Fruit fly (Drosophila melanogaster) whole organism, embryonic: ENCODE measurements around the gene Rbfox1.
A peak's percentile ranks its signal among the peaks of the same experiment; 100 is the strongest.

Source experiments
- CG10431 ChIP-seq: fragments of 200-800 bp; sonication (Bioruptor generic); optimal IDR thresholded peaks from 3 replicates; lab custom pipeline; 2018; ENCODE audit warnings: missing biosample characterization, mild to moderate bottlenecking, missing genetic modification characterization
- CG10543 ChIP-seq: fragments of 200-800 bp; sonication (Bioruptor generic); optimal IDR thresholded peaks from 3 replicates; lab custom pipeline; 2017; ENCODE audit warnings: missing biosample characterization, mild to moderate bottlenecking, missing genetic modification characterization, moderate library complexity
- CG11504 ChIP-seq: fragments of 200-800 bp; sonication (Bioruptor generic); optimal IDR thresholded peaks from 3 replicates; lab custom pipeline; 2019; ENCODE audit warnings: missing biosample characterization, mild to moderate bottlenecking, missing genetic modification characterization, moderate library complexity
- CG12236 ChIP-seq: fragments of 200-800 bp; sonication (Bioruptor generic); optimal IDR thresholded peaks from 2 replicates; lab custom pipeline; 2016; ENCODE audit warnings: missing biosample characterization, missing genetic modification characterization
- CG14710 ChIP-seq: fragments of 200-800 bp; sonication (Bioruptor generic); optimal IDR thresholded peaks from 3 replicates; lab custom pipeline; 2019; ENCODE audit warnings: missing biosample characterization, mild to moderate bottlenecking, missing genetic modification characterization, moderate library complexity
- CG1603 ChIP-seq: fragments of 200-800 bp; sonication (Bioruptor generic); optimal IDR thresholded peaks from 2 replicates; lab custom pipeline; 2019; ENCODE audit warnings: missing biosample characterization, mild to moderate bottlenecking, missing genetic modification characterization, moderate library complexity
- CG17361 ChIP-seq: fragments of 200-800 bp; sonication (Bioruptor generic); IDR thresholded peaks from 3 replicates; pipeline ENCODE4 v1.3.6; 2022; ENCODE audit warnings: missing biosample characterization, missing genetic modification characterization
- CG17912 ChIP-seq: fragments of 200-800 bp; sonication (Bioruptor generic); optimal IDR thresholded peaks from 2 replicates; lab custom pipeline; 2018; ENCODE audit warnings: missing biosample characterization, mild to moderate bottlenecking, missing genetic modification characterization
- CG2202 ChIP-seq: fragments of 200-800 bp; sonication (Bioruptor generic); optimal IDR thresholded peaks from 2 replicates; lab custom pipeline; 2018; ENCODE audit warnings: missing biosample characterization, mild to moderate bottlenecking, missing genetic modification characterization
- CG3407 ChIP-seq: fragments of 200-800 bp; sonication (Bioruptor generic); optimal IDR thresholded peaks from 2 replicates; lab custom pipeline; 2018; ENCODE audit warnings: missing biosample characterization, mild to moderate bottlenecking, missing genetic modification characterization
- CG42726 ChIP-seq: fragments of 200-800 bp; sonication (Bioruptor generic); IDR thresholded peaks from 2 replicates; pipeline ENCODE4 v1.3.6; 2022; ENCODE audit warnings: missing biosample characterization, missing genetic modification characterization; ENCODE audit not compliant: partially characterized antibody
- CG8765 ChIP-seq: fragments of 200-800 bp; sonication (Bioruptor generic); IDR thresholded peaks from 2 replicates; pipeline ENCODE4 v1.3.6; 2022; ENCODE audit warnings: missing biosample characterization, missing genetic modification characterization
- CrebB ChIP-seq: fragments of 200-800 bp; sonication (Bioruptor generic); optimal IDR thresholded peaks from 3 replicates; lab custom pipeline; 2018; ENCODE audit warnings: missing biosample characterization, mild to moderate bottlenecking, missing genetic modification characterization
- Drgx ChIP-seq: fragments of 200-800 bp; sonication (Bioruptor generic); IDR thresholded peaks from 2 replicates; pipeline ENCODE4 v1.3.6; 2022; ENCODE audit warnings: missing biosample characterization, missing genetic modification characterization
- E2f2 ChIP-seq: fragments of 200-800 bp; sonication (Bioruptor generic); IDR thresholded peaks from 2 replicates; pipeline ENCODE4 v1.3.6; 2022; ENCODE audit warnings: missing biosample characterization, missing genetic modification characterization
- Eip74EF ChIP-seq, 2 experiments: fragments of 200-800 bp in 1 of 2; fragments of >200 bp in 1 of 2; sonication (Bioruptor generic) in 1 of 2; optimal IDR thresholded peaks; 2 replicates each; lab custom pipeline; 2017 to 2019; ENCODE audit warnings: missing biosample characterization in 2 of 2, missing genetic modification characterization in 2 of 2, mild to moderate bottlenecking in 1 of 2, moderate library complexity in 1 of 2
- Ets65A ChIP-seq: fragments of 200-800 bp; sonication (Bioruptor generic); peaks from one replicate; lab custom pipeline; 2016; ENCODE audit warnings: missing biosample characterization, missing genetic modification characterization
- Hr51 ChIP-seq, 2 experiments: fragments of 200-800 bp; sonication (Bioruptor generic); optimal IDR thresholded peaks; 2 replicates in 1 of 2; 3 replicates in 1 of 2; lab custom pipeline; 2016 to 2018; ENCODE audit warnings: missing biosample characterization in 2 of 2, missing genetic modification characterization in 2 of 2, mild to moderate bottlenecking in 1 of 2, moderate library complexity in 1 of 2
- Hr78 ChIP-seq, 2 experiments: fragments of 200-800 bp in 1 of 2; fragments of >200 bp in 1 of 2; sonication (Bioruptor generic) in 1 of 2; optimal IDR thresholded peaks; 2 replicates each; lab custom pipeline; 2017 to 2019; ENCODE audit warnings: missing biosample characterization in 2 of 2, missing genetic modification characterization in 2 of 2, mild to moderate bottlenecking in 1 of 2, moderate library complexity in 1 of 2
- MTF-1 ChIP-seq: fragments of 200-800 bp; sonication (Bioruptor generic); optimal IDR thresholded peaks from 2 replicates; lab custom pipeline; 2018; ENCODE audit warnings: missing biosample characterization, mild to moderate bottlenecking, missing genetic modification characterization, borderline replicate concordance
- Max ChIP-seq: fragments of 200-800 bp; sonication (Bioruptor generic); optimal IDR thresholded peaks from 2 replicates; lab custom pipeline; 2016; ENCODE audit warnings: missing biosample characterization, mild to moderate bottlenecking, missing genetic modification characterization
- Med ChIP-seq: fragments of 200-800 bp; sonication (Bioruptor generic); peaks from one replicate; lab custom pipeline; 2016; ENCODE audit warnings: missing biosample characterization, missing genetic modification characterization, mild to moderate bottlenecking, inconsistent platforms, moderate library complexity
- Meics ChIP-seq: fragments of 200-800 bp; sonication (Bioruptor generic); optimal IDR thresholded peaks from 2 replicates; lab custom pipeline; 2017; ENCODE audit warnings: missing biosample characterization, mild to moderate bottlenecking, missing genetic modification characterization
- Poxn ChIP-seq: fragments of 200-800 bp; sonication (Bioruptor generic); IDR thresholded peaks from 2 replicates; pipeline ENCODE4 v1.3.6; 2022; ENCODE audit warnings: missing biosample characterization, missing genetic modification characterization
- Ptx1 ChIP-seq: fragments of 200-800 bp; sonication (Bioruptor generic); IDR thresholded peaks from 2 replicates; pipeline ENCODE4 v1.3.6; 2022; ENCODE audit warnings: missing biosample characterization, missing genetic modification characterization
- Sox102F ChIP-seq: fragments of 200-800 bp; sonication (Bioruptor generic); optimal IDR thresholded peaks from 2 replicates; lab custom pipeline; 2018; ENCODE audit warnings: missing biosample characterization, mild to moderate bottlenecking, missing genetic modification characterization, moderate library complexity
- Ssrp ChIP-seq: fragments of 200-800 bp; sonication (Bioruptor generic); optimal IDR thresholded peaks from 2 replicates; lab custom pipeline; 2018; ENCODE audit warnings: missing biosample characterization, mild to moderate bottlenecking, missing genetic modification characterization, moderate library complexity
- Xrp1 ChIP-seq: fragments of 200-800 bp; sonication (Bioruptor generic); IDR thresholded peaks from 2 replicates; pipeline ENCODE4 v1.3.6; 2022; ENCODE audit warnings: missing biosample characterization, missing genetic modification characterization
- bigmax ChIP-seq: fragments of 200-800 bp; sonication (Bioruptor generic); optimal IDR thresholded peaks from 2 replicates; lab custom pipeline; 2018; ENCODE audit warnings: missing biosample characterization, mild to moderate bottlenecking, missing genetic modification characterization
- dmrt11E ChIP-seq: fragments of 200-800 bp; sonication (Bioruptor generic); optimal IDR thresholded peaks from 3 replicates; lab custom pipeline; 2018; ENCODE audit warnings: missing biosample characterization, mild to moderate bottlenecking, missing genetic modification characterization, moderate library complexity
- dysf ChIP-seq: fragments of 200-800 bp; sonication (Bioruptor generic); IDR thresholded peaks from 3 replicates; pipeline ENCODE4 v1.3.6; 2022; ENCODE audit warnings: missing biosample characterization, missing genetic modification characterization
- eve ChIP-seq, 2 experiments: fragments of >200 bp; optimal IDR thresholded peaks; 2 replicates each; lab custom pipeline; 2017; ENCODE audit warnings: missing biosample characterization in 2 of 2, missing genetic modification characterization in 2 of 2
- ftz-f1 ChIP-seq: fragments of 200-800 bp; sonication (Bioruptor generic); optimal IDR thresholded peaks from 2 replicates; lab custom pipeline; 2016; ENCODE audit warnings: missing biosample characterization, missing genetic modification characterization
- grau ChIP-seq: fragments of 200-800 bp; optimal IDR thresholded peaks from 3 replicates; lab custom pipeline; 2019; ENCODE audit warnings: missing biosample characterization, mild to moderate bottlenecking, missing genetic modification characterization, moderate library complexity
- gsb ChIP-seq: fragments of 200-800 bp; sonication (Bioruptor generic); IDR thresholded peaks from 2 replicates; pipeline ENCODE4 v1.3.6; 2022; ENCODE audit warnings: missing biosample characterization, missing genetic modification characterization
- jumu ChIP-seq: fragments of 200-800 bp; sonication (Bioruptor generic); optimal IDR thresholded peaks from 3 replicates; lab custom pipeline; 2016; ENCODE audit warnings: missing biosample characterization, missing genetic modification characterization
- ken ChIP-seq: fragments of 200-800 bp; sonication (Bioruptor generic); IDR thresholded peaks from 3 replicates; pipeline ENCODE4 v1.3.6; 2022; ENCODE audit warnings: missing biosample characterization, missing genetic modification characterization
- nerfin-2 ChIP-seq: fragments of 200-800 bp; sonication (Bioruptor generic); IDR thresholded peaks from 2 replicates; pipeline ENCODE4 v1.3.6; 2022; ENCODE audit warnings: missing biosample characterization, missing genetic modification characterization; ENCODE audit not compliant: partially characterized antibody
- pb ChIP-seq: fragments of 200-800 bp; sonication (Bioruptor generic); optimal IDR thresholded peaks from 3 replicates; lab custom pipeline; 2016; ENCODE audit warnings: missing biosample characterization, missing genetic modification characterization
- row ChIP-seq: fragments of 200-800 bp; sonication (Bioruptor generic); IDR thresholded peaks from 3 replicates; pipeline ENCODE4 v1.3.6; 2022; ENCODE audit warnings: missing biosample characterization, missing genetic modification characterization
- sisA ChIP-seq: fragments of 200-800 bp; sonication (Bioruptor generic); IDR thresholded peaks from 2 replicates; pipeline ENCODE4 v1.3.6; 2022; ENCODE audit warnings: missing biosample characterization, missing genetic modification characterization
- so ChIP-seq: fragments of 200-800 bp; sonication (Bioruptor generic); IDR thresholded peaks from 3 replicates; pipeline ENCODE4 v1.3.6; 2022; ENCODE audit warnings: missing biosample characterization, missing genetic modification characterization
- sob ChIP-seq: fragments of 200-800 bp; sonication (Bioruptor generic); IDR thresholded peaks from 2 replicates; pipeline ENCODE4 v1.3.6; 2022; ENCODE audit warnings: missing biosample characterization, missing genetic modification characterization
- sr ChIP-seq: fragments of 200-800 bp; sonication (Bioruptor generic); IDR thresholded peaks from 3 replicates; pipeline ENCODE4 v1.3.6; 2022; ENCODE audit warnings: missing biosample characterization, missing genetic modification characterization
- tgo ChIP-seq: fragments of 200-800 bp; sonication (Bioruptor generic); IDR thresholded peaks from 3 replicates; pipeline ENCODE4 v1.3.6; 2022; ENCODE audit warnings: missing biosample characterization, missing genetic modification characterization
- tna ChIP-seq: fragments of 200-800 bp; sonication (Bioruptor generic); IDR thresholded peaks from 2 replicates; pipeline ENCODE4 v1.3.6; 2022; ENCODE audit warnings: missing biosample characterization, missing genetic modification characterization; ENCODE audit not compliant: partially characterized antibody
- vvl ChIP-seq: fragments of 200-800 bp; sonication (Bioruptor generic); IDR thresholded peaks from 2 replicates; pipeline ENCODE4 v1.3.6; 2022; ENCODE audit warnings: missing biosample characterization, missing genetic modification characterization
- wek ChIP-seq: fragments of 200-800 bp; sonication (Bioruptor generic); optimal IDR thresholded peaks from 3 replicates; lab custom pipeline; 2018; ENCODE audit warnings: missing biosample characterization, mild to moderate bottlenecking, missing genetic modification characterization, moderate library complexity

The Rbfox1 gene

dm6 chr3L:10522391-10523214, 41.4 kb downstream of the Rbfox1 start (continued):
- TF ChIP-seq CG12236, result no peak
- TF ChIP-seq CG42726 (GFP tag; lab: Robert Waterston, UW), result no peak
- peak; percentile 38 for TF ChIP-seq Meics
- no peak for TF ChIP-seq CG17912 (GFP tag; lab: Kevin White, UChicago)
- TF ChIP-seq CG17361, result 0 out of 3 replicates have a peak, but pooled peaks have one; percentile 28
- peak; percentile 18 for TF ChIP-seq CG1603 (tag; lab: Kevin White, UChicago)
- TF ChIP-seq Poxn (GFP tag; lab: Robert Waterston, UW), result no peak
- TF ChIP-seq CG3407, result no peak
- TF ChIP-seq wek (GFP tag; lab: Kevin White, UChicago), result no peak
- peak; percentile 23; the same call in 1 of the 2 replicates for TF ChIP-seq vvl (GFP tag; lab: Robert Waterston, UW)
- peak; percentile 39; the same call in 1 of the 2 replicates for TF ChIP-seq Ptx1
- 0 out of 2 replicates have a peak, but pooled peaks have one; percentile 11 for TF ChIP-seq E2f2 (GFP tag; lab: Robert Waterston, UW)
- TF ChIP-seq Med (GFP tag; lab: Kevin White, UChicago), result peak; percentile 79
- no peak for TF ChIP-seq tna (GFP tag; lab: Robert Waterston, UW)
- TF ChIP-seq tgo (GFP tag; lab: Robert Waterston, UW), result peak; percentile 40; the same call in 2 of the 3 replicates
- 0 out of 2 replicates have a peak, but pooled peaks have one; percentile 19 for TF ChIP-seq gsb
- peak; percentile 37; the same call in 1 of the 3 replicates for TF ChIP-seq dysf (GFP tag; lab: Robert Waterston, UW)
- no peak for TF ChIP-seq Ssrp (tag; lab: Kevin White, UChicago)
- TF ChIP-seq sr (GFP tag; lab: Robert Waterston, UW), result peak; percentile 94
- peak; percentile 25; the same call in 1 of the 2 replicates for TF ChIP-seq sob (GFP tag; lab: Robert Waterston, UW)
- TF ChIP-seq grau, result peak; percentile 37

- peak; percentile 42 for TF ChIP-seq Xrp1 (GFP tag; lab: Robert Waterston, UW)
- TF ChIP-seq nerfin-2 (GFP tag; lab: Robert Waterston, UW), result no peak
- TF ChIP-seq so, result 0 out of 3 replicates have a peak, but pooled peaks have one; percentile 33
- TF ChIP-seq CG10543 (GFP tag; lab: Kevin White, UChicago), result no peak
- no peak for TF ChIP-seq Hr78 (GFP tag; optimal IDR thresholded peaks at IDR 0.05; lab: Kevin White, UChicago)
- no peak for TF ChIP-seq CG10431
- TF ChIP-seq dmrt11E (tag; lab: Kevin White, UChicago), result peak; percentile 21
- TF ChIP-seq eve (GFP tag; optimal IDR thresholded peaks at IDR 0.05; lab: Kevin White, UChicago), result peak in 1 of 2 experiments; percentile 46
- no peak for TF ChIP-seq CrebB (tag; lab: Kevin White, UChicago)
- TF ChIP-seq Max (GFP tag; lab: Kevin White, UChicago), result no peak
- TF ChIP-seq pb (GFP tag; lab: Kevin White, UChicago), result no peak
- TF ChIP-seq CG11504 (tag; lab: Kevin White, UChicago), result peak; percentile 38
- no peak for TF ChIP-seq Eip74EF (GFP tag; optimal IDR thresholded peaks at IDR 0.05; lab: Kevin White, UChicago)
- no peak for TF ChIP-seq ftz-f1 (GFP tag; lab: Kevin White, UChicago)
- no peak for TF ChIP-seq sob (GFP tag; lab: Robert Waterston, UW)
- TF ChIP-seq MTF-1, result no peak
- TF ChIP-seq Ets65A (GFP tag; lab: Kevin White, UChicago), result peak; percentile 65
- TF ChIP-seq Poxn (GFP tag; lab: Robert Waterston, UW), result no peak
- no peak for TF ChIP-seq CG14710 (tag; lab: Kevin White, UChicago)
- TF ChIP-seq CG8765, result no peak
- peak; percentile 13 for TF ChIP-seq Sox102F (GFP tag; lab: Kevin White, UChicago)
- no peak for TF ChIP-seq ken (GFP tag; lab: Robert Waterston, UW)
- peak in 1 of 2 experiments; percentile 1 for TF ChIP-seq Hr51 (GFP tag; optimal IDR thresholded peaks at IDR 0.05; lab: Kevin White, UChicago)
- TF ChIP-seq row, result peak; percentile 37; the same call in 1 of the 3 replicates
- no peak for TF ChIP-seq bigmax
- no peak for TF ChIP-seq Drgx (GFP tag; lab: Robert Waterston, UW)
- TF ChIP-seq CG2202 (tag; lab: Kevin White, UChicago), result no peak
- TF ChIP-seq jumu, result no peak
- peak; percentile 18; the same call in 1 of the 2 replicates for TF ChIP-seq sisA (GFP tag; lab: Robert Waterston, UW)
Measured at dm6 chr3L:10525168-10525567, 44.0 kb downstream of the Rbfox1 start.
